Worm (Caenorhabditis elegans) whole organism, midembryonic: ENCODE data around the gene acox-1.5.

Experiments
- T22C8.4 ChIP-seq: fragments of 200-800 bp; sonication (Bioruptor generic); IDR thresholded peaks from 2 replicates; pipeline ENCODE4 v1.3.6; 2022; ENCODE audit warnings: missing genetic modification characterization, missing compliant biosample characterization
- tab-1 ChIP-seq: fragments of 200-800 bp; sonication (Bioruptor generic); IDR thresholded peaks from 2 replicates; pipeline ENCODE4 v1.3.6; 2022; ENCODE audit warnings: missing genetic modification characterization, missing compliant biosample characterization

DNA sequence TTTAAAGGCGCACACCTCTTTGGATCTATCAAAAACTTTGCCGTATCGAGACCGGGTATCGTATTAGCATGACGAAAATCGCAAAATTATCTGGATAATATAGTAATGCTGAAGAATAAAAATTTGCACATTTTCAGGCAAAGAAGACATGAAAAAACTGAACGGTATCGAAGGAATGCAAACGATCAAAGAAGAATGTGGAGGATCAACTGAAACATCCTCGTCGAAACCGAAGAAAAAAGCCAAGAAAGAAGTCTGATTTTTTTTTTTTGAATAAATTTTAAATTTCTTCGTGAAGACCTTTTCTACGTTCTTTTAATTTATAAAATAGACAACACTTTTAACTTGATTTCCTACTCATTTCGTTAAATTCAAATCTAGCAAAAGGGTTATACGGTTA is 47.2 kb downstream of the acox-1.5 start, which contains the start of gene ZK1098.12:
- no peak for TF ChIP-seq T22C8.4 (GFP tag; lab: Robert Waterston, UW)
- no peak for TF ChIP-seq tab-1 (GFP tag; lab: Robert Waterston, UW)
